Fruit fly (Drosophila melanogaster) whole organism, embryonic: Measurements from ENCODE around the gene CG32055.

Experiments used
- CG10209 ChIP-seq: fragments of 200-800 bp; sonication (Bioruptor generic); optimal IDR thresholded peaks from 3 replicates; lab custom pipeline; 2017; ENCODE audit warnings: missing biosample characterization, mild to moderate bottlenecking, missing genetic modification characterization, missing genetic modification reagents
- CG11456 ChIP-seq: fragments of 200-800 bp; sonication (Bioruptor generic); IDR thresholded peaks from 3 replicates; pipeline ENCODE4 v1.3.6; 2022; ENCODE audit warnings: missing biosample characterization, missing genetic modification characterization
- CG15601 ChIP-seq: fragments of 200-800 bp; sonication (Bioruptor generic); optimal IDR thresholded peaks from 3 replicates; lab custom pipeline; 2019; ENCODE audit warnings: missing biosample characterization, mild to moderate bottlenecking, missing genetic modification characterization, moderate library complexity
- CG2120 ChIP-seq: fragments of 200-800 bp; sonication (Bioruptor generic); optimal IDR thresholded peaks from 3 replicates; lab custom pipeline; 2016; ENCODE audit warnings: missing biosample characterization, missing genetic modification characterization
- CG6175 ChIP-seq: fragments of 200-800 bp; sonication (Bioruptor generic); IDR thresholded peaks from 3 replicates; pipeline ENCODE4 v1.3.6; 2022; ENCODE audit warnings: missing biosample characterization, missing genetic modification characterization
- CG6683 ChIP-seq: fragments of 200-800 bp; sonication (Bioruptor generic); optimal IDR thresholded peaks from 2 replicates; lab custom pipeline; 2017; ENCODE audit warnings: missing biosample characterization, mild to moderate bottlenecking, missing genetic modification characterization, missing genetic modification reagents
- HLH54F ChIP-seq: fragments of 200-800 bp; sonication (Bioruptor generic); optimal IDR thresholded peaks from 3 replicates; lab custom pipeline; 2016; ENCODE audit warnings: missing biosample characterization, missing genetic modification characterization
- HmgZ ChIP-seq: fragments of 200-800 bp; sonication (Bioruptor generic); optimal IDR thresholded peaks from 2 replicates; lab custom pipeline; 2018; ENCODE audit warnings: missing biosample characterization, mild to moderate bottlenecking, missing genetic modification characterization
- Xrp1 ChIP-seq: fragments of 200-800 bp; sonication (Bioruptor generic); IDR thresholded peaks from 2 replicates; pipeline ENCODE4 v1.3.6; 2022; ENCODE audit warnings: missing biosample characterization, missing genetic modification characterization
- crp ChIP-seq, 2 experiments: fragments of 200-800 bp; sonication (Bioruptor generic); optimal IDR thresholded peaks; 2 replicates in 1 of 2; 3 replicates in 1 of 2; lab custom pipeline; 2017; ENCODE audit warnings: missing biosample characterization in 2 of 2, missing genetic modification characterization in 2 of 2, mild to moderate bottlenecking in 1 of 2, moderate library complexity in 1 of 2

dm6 chr3L:10261219-10261618 is 41.3 kb upstream of the CG32055 start:
- TF ChIP-seq crp (GFP tag; optimal IDR thresholded peaks at IDR 0.05; lab: Kevin White, UChicago) (no peak), CG11456 (GFP tag; lab: Robert Waterston, UW) (no peak), CG15601 (no peak), CG2120 (no peak), CG10209 (GFP tag; lab: Kevin White, UChicago) (no peak), CG6683 (no peak), HLH54F (no peak), HmgZ (tag; lab: Kevin White, UChicago) (no peak), CG6175 (GFP tag; lab: Robert Waterston, UW) (no peak), Xrp1 (GFP tag; lab: Robert Waterston, UW) (no peak)
